Worm (Caenorhabditis elegans) whole organism, L4 larva: ENCODE results near the gene faah-1.

Experiments used
- F44E2.7 ChIP-seq: fragments of 200-800 bp; sonication (Bioruptor generic); IDR thresholded peaks from 2 replicates; pipeline ENCODE4 v2.1.2; 2022; ENCODE audit warnings: missing genetic modification characterization, missing compliant biosample characterization
- T20F7.1 ChIP-seq: fragments of 200-800 bp; sonication (Bioruptor generic); optimal IDR thresholded peaks from 2 replicates; lab custom pipeline; 2018; ENCODE audit warnings: mild to moderate bottlenecking, missing genetic modification characterization, missing compliant biosample characterization
- T26A8.4 ChIP-seq: fragments of 200-800 bp; sonication (Bioruptor generic); IDR thresholded peaks from 2 replicates; pipeline ENCODE4 v1.3.6; 2022; ENCODE audit warnings: missing genetic modification characterization, missing compliant biosample characterization
- arid-1 ChIP-seq: fragments of 200-800 bp; sonication (Bioruptor generic); conservative IDR thresholded peaks from 2 replicates; pipeline ENCODE4 v1.3.6; 2022; ENCODE audit warnings: missing genetic modification reagents, missing genetic modification characterization, missing compliant biosample characterization
- attf-4 ChIP-seq: sonication (generic microtip); optimal IDR thresholded peaks from 3 replicates; lab custom pipeline; 2017; ENCODE audit warnings: missing biosample characterization, missing genetic modification characterization
- ceh-20 ChIP-seq: fragments of 200-800 bp; sonication (Bioruptor generic); IDR thresholded peaks from 2 replicates; pipeline ENCODE4 v1.3.6; 2022; ENCODE audit warnings: missing genetic modification reagents, missing genetic modification characterization, missing compliant biosample characterization
- ceh-28 ChIP-seq: fragments of 150-350 bp; optimal IDR thresholded peaks from 2 replicates; lab custom pipeline; 2014; ENCODE audit warnings: missing biosample characterization, missing genetic modification reagents, missing genetic modification characterization
- ceh-32 ChIP-seq: sonication (generic microtip); optimal IDR thresholded peaks from 2 replicates; lab custom pipeline; 2016; ENCODE audit warnings: mild to moderate bottlenecking, missing genetic modification characterization, missing compliant biosample characterization; ENCODE audit not compliant: poor library complexity
- ctbp-1 ChIP-seq: fragments of 200-800 bp; sonication (Bioruptor generic); IDR thresholded peaks from 2 replicates; pipeline ENCODE4 v1.3.6; 2022; ENCODE audit warnings: missing genetic modification reagents, missing genetic modification characterization, missing compliant biosample characterization
- daf-16 ChIP-seq, 3 experiments: sonication (generic microtip); optimal IDR thresholded peaks; 2 replicates each; lab custom pipeline; 2016 to 2017; ENCODE audit warnings: missing genetic modification characterization in 3 of 3, missing genetic modification reagents in 3 of 3, mild to moderate bottlenecking in 2 of 3, missing compliant biosample characterization in 2 of 3, missing biosample characterization in 1 of 3, moderate library complexity in 1 of 3
- daf-19 ChIP-seq: fragments of 200-800 bp; sonication (Bioruptor generic); conservative IDR thresholded peaks from 2 replicates; pipeline ENCODE4 v1.3.6; 2022; ENCODE audit warnings: missing genetic modification characterization, missing compliant biosample characterization
- dmd-6 ChIP-seq: fragments of 200-800 bp; sonication (Bioruptor generic); IDR thresholded peaks from 2 replicates; pipeline ENCODE4 v1.3.6; 2022; ENCODE audit warnings: missing genetic modification reagents, missing genetic modification characterization, missing compliant biosample characterization
- dve-1 ChIP-seq: sonication (generic microtip); optimal IDR thresholded peaks from 2 replicates; lab custom pipeline; 2017; ENCODE audit warnings: antibody characterized with exemption, mild to moderate bottlenecking, missing genetic modification characterization, missing compliant biosample characterization; ENCODE audit not compliant: insufficient read depth
- hlh-11 ChIP-seq: fragments of 200-800 bp; sonication (Bioruptor generic); optimal IDR thresholded peaks from 2 replicates; lab custom pipeline; 2018; ENCODE audit warnings: mild to moderate bottlenecking, missing genetic modification characterization, missing compliant biosample characterization
- hlh-30 ChIP-seq: sonication (generic microtip); optimal IDR thresholded peaks from 2 replicates; lab custom pipeline; 2017; ENCODE audit warnings: antibody characterized with exemption, mild to moderate bottlenecking, missing genetic modification characterization, missing compliant biosample characterization; ENCODE audit not compliant: insufficient read depth
- hmg-1.1 ChIP-seq: fragments of 200-800 bp; sonication (Bioruptor generic); IDR thresholded peaks from 2 replicates; pipeline ENCODE4 v1.3.6; 2022; ENCODE audit warnings: missing genetic modification reagents, missing genetic modification characterization, missing compliant biosample characterization
- lim-7 ChIP-seq: fragments of 200-800 bp; sonication (Bioruptor generic); IDR thresholded peaks from 2 replicates; pipeline ENCODE4 v1.3.6; 2022; ENCODE audit warnings: missing genetic modification characterization, missing compliant biosample characterization
- lin-13 ChIP-seq: fragments of 150-350 bp; optimal IDR thresholded peaks from 2 replicates; lab custom pipeline; 2014; ENCODE audit warnings: missing biosample characterization, missing genetic modification reagents, missing genetic modification characterization
- lin-15B ChIP-seq: fragments of 150-350 bp; sonication (generic microtip); optimal IDR thresholded peaks from 3 replicates; lab custom pipeline; 2014; ENCODE audit warnings: missing biosample characterization, missing genetic modification characterization
- lin-38 ChIP-seq: fragments of 200-800 bp; sonication (Bioruptor generic); IDR thresholded peaks from 2 replicates; pipeline ENCODE4 v1.3.6; 2022; ENCODE audit warnings: missing genetic modification reagents, missing genetic modification characterization, missing compliant biosample characterization
- lin-39 ChIP-seq: fragments of 150-350 bp; optimal IDR thresholded peaks from 2 replicates; lab custom pipeline; 2014; ENCODE audit warnings: missing biosample characterization, missing genetic modification reagents, missing genetic modification characterization
- lsy-2 ChIP-seq, 2 experiments: fragments of 150-350 bp in 1 of 2; sonication (generic microtip) in 1 of 2; optimal IDR thresholded peaks; 2 replicates each; lab custom pipeline; 2014 to 2017; ENCODE audit warnings: missing biosample characterization in 2 of 2, missing genetic modification characterization in 2 of 2
- madf-5 ChIP-seq, 2 experiments: fragments of 200-800 bp; sonication (Bioruptor generic); IDR thresholded peaks; 2 replicates each; pipeline ENCODE4 v1.3.6; 2022; ENCODE audit warnings: missing compliant biosample characterization in 2 of 2, missing genetic modification characterization in 2 of 2
- madf-9 ChIP-seq: fragments of 200-800 bp; sonication (Bioruptor generic); conservative IDR thresholded peaks from 2 replicates; pipeline ENCODE4 v1.3.6; 2022; ENCODE audit warnings: missing genetic modification reagents, missing genetic modification characterization, missing compliant biosample characterization
- mep-1 ChIP-seq: fragments of 150-350 bp; sonication (generic microtip); optimal IDR thresholded peaks from 3 replicates; lab custom pipeline; 2014; ENCODE audit warnings: missing biosample characterization, missing genetic modification characterization
- mes-2 ChIP-seq: sonication (generic microtip); optimal IDR thresholded peaks from 2 replicates; lab custom pipeline; 2016; ENCODE audit warnings: missing genotype, mild to moderate bottlenecking, missing genetic modification characterization, missing compliant biosample characterization; ENCODE audit not compliant: poor library complexity, severe bottlenecking
- mxl-3 ChIP-seq: fragments of 200-800 bp; sonication (Bioruptor generic); optimal IDR thresholded peaks from 2 replicates; lab custom pipeline; 2018; ENCODE audit warnings: mild to moderate bottlenecking, missing genetic modification characterization, missing compliant biosample characterization
- nhr-11 ChIP-seq: fragments of 150-350 bp; optimal IDR thresholded peaks from 2 replicates; lab custom pipeline; 2014; ENCODE audit warnings: missing biosample characterization, missing genetic modification characterization
- nhr-111 ChIP-seq: fragments of 200-800 bp; sonication (Bioruptor generic); optimal IDR thresholded peaks from 2 replicates; lab custom pipeline; 2018; ENCODE audit warnings: mild to moderate bottlenecking, missing genetic modification characterization, missing compliant biosample characterization
- nhr-237 ChIP-seq: sonication (generic microtip); optimal IDR thresholded peaks from 2 replicates; lab custom pipeline; 2017; ENCODE audit warnings: missing biosample characterization, missing genetic modification characterization
- nhr-28 ChIP-seq: fragments of 150-350 bp; optimal IDR thresholded peaks from 2 replicates; lab custom pipeline; 2014; ENCODE audit warnings: missing biosample characterization, missing genetic modification characterization
- nhr-48 ChIP-seq: sonication (generic microtip); optimal IDR thresholded peaks from 2 replicates; lab custom pipeline; 2016; ENCODE audit warnings: mild to moderate bottlenecking, missing genetic modification characterization, missing compliant biosample characterization
- nhr-6 ChIP-seq: fragments of 150-350 bp; optimal IDR thresholded peaks from 2 replicates; lab custom pipeline; 2014; ENCODE audit warnings: missing biosample characterization, missing genetic modification characterization
- nhr-77 ChIP-seq: fragments of 150-350 bp; optimal IDR thresholded peaks from 2 replicates; lab custom pipeline; 2014; ENCODE audit warnings: missing biosample characterization, missing genetic modification characterization
- rbr-2 ChIP-seq: sonication (generic microtip); optimal IDR thresholded peaks from 2 replicates; lab custom pipeline; 2016; ENCODE audit warnings: missing genotype, missing genetic modification characterization, missing compliant biosample characterization
- unc-62 ChIP-seq, 3 experiments: fragments of 150-350 bp in 1 of 3; sonication (generic microtip); optimal IDR thresholded peaks in 2 of 3; peaks in 1 of 3; 1 replicate in 1 of 3; 2 replicates in 2 of 3; lab custom pipeline; 2014 to 2017; ENCODE audit warnings: missing biosample characterization in 3 of 3, missing genetic modification characterization in 3 of 3, missing genetic modification reagents in 3 of 3, missing genotype in 1 of 3
- zfp-2 ChIP-seq: sonication (generic microtip); optimal IDR thresholded peaks from 2 replicates; lab custom pipeline; 2016; ENCODE audit warnings: mild to moderate bottlenecking, missing genetic modification characterization, missing compliant biosample characterization
- zfp-3 ChIP-seq: fragments of 200-800 bp; sonication (Bioruptor generic); conservative IDR thresholded peaks from 2 replicates; pipeline ENCODE4 v1.3.6; 2022; ENCODE audit warnings: missing genetic modification reagents, missing genetic modification characterization, missing compliant biosample characterization
- ztf-7 ChIP-seq: fragments of 150-350 bp; optimal IDR thresholded peaks from 2 replicates; lab custom pipeline; 2014; ENCODE audit warnings: missing biosample characterization, missing genetic modification characterization

The faah-1 gene

ce11 chrIV:8159087-8159486 is at the start of gene faah-1:
Gene faah-1, plus strand, starts transcription at chrIV:8159387.
- TF ChIP-seq attf-4 (tag; lab: Kevin White, UChicago), result no peak
- TF ChIP-seq lin-13 (GFP tag; lab: Kevin White, UChicago), result no peak
- TF ChIP-seq lin-39 (tag; lab: Kevin White, UChicago), result no peak
- no peak for TF ChIP-seq F44E2.7 (GFP tag; lab: Robert Waterston, UW)
- TF ChIP-seq daf-19 (GFP tag; lab: Robert Waterston, UW), result no peak
- TF ChIP-seq lim-7 (GFP tag; lab: Robert Waterston, UW), result no peak
- TF ChIP-seq madf-5 (GFP tag; IDR thresholded peaks at IDR 0.05; lab: Robert Waterston, UW), result no peak
- TF ChIP-seq nhr-237 (tag; lab: Kevin White, UChicago), result no peak
- no peak for TF ChIP-seq ceh-32 (tag; lab: Kevin White, UChicago)
- no peak for TF ChIP-seq ceh-20 (GFP tag; lab: Robert Waterston, UW)
- no peak for TF ChIP-seq lin-15B (tag; lab: Kevin White, UChicago)
- no peak for TF ChIP-seq ztf-7 (tag; lab: Kevin White, UChicago)
- TF ChIP-seq zfp-2, result no peak
- no peak for TF ChIP-seq mes-2 (tag; lab: Kevin White, UChicago)
- TF ChIP-seq dmd-6 (GFP tag; lab: Robert Waterston, UW), result no peak
- TF ChIP-seq arid-1 (GFP tag; lab: Robert Waterston, UW), result no peak
- TF ChIP-seq zfp-3 (GFP tag; lab: Robert Waterston, UW), result no peak

- no peak for TF ChIP-seq nhr-11 (tag; lab: Kevin White, UChicago)
- peak; percentile 70 for TF ChIP-seq hlh-11 (tag; lab: Kevin White, UChicago)
- peak; percentile 3 for TF ChIP-seq nhr-77 (tag; lab: Kevin White, UChicago)
- TF ChIP-seq lin-38, result peak; percentile 23; the same call in 1 of the 2 replicates
- TF ChIP-seq T26A8.4 (GFP tag; lab: Robert Waterston, UW), result no peak
- TF ChIP-seq nhr-6, result peak; percentile 5
- TF ChIP-seq mes-2 (tag; lab: Kevin White, UChicago), result peak; percentile 59
- peak in 1 of 2 experiments; percentile 28 for TF ChIP-seq daf-16 (GFP tag; optimal IDR thresholded peaks at IDR 0.05; lab: Kevin White, UChicago)
- TF ChIP-seq daf-16 (tag; optimal IDR thresholded peaks at IDR 0.05; lab: Kevin White, UChicago), result peak; percentile 65
- no peak for TF ChIP-seq lin-39 (tag; lab: Kevin White, UChicago)
- TF ChIP-seq madf-9 (GFP tag; lab: Robert Waterston, UW), result 0 out of 2 replicates have a peak, but pooled peaks have one; percentile 8
- peak; percentile 65 for TF ChIP-seq mxl-3 (GFP tag; lab: Kevin White, UChicago)
- peak; percentile 45 for TF ChIP-seq nhr-48 (tag; lab: Kevin White, UChicago)
- 0 out of 2 replicates have a peak, but pooled peaks have one; percentile 4 for TF ChIP-seq arid-1 (GFP tag; lab: Robert Waterston, UW)
- TF ChIP-seq ceh-28 (tag; lab: Kevin White, UChicago), result no peak
- TF ChIP-seq T20F7.1 (GFP tag; lab: Kevin White, UChicago), result no peak
- no peak for TF ChIP-seq nhr-111 (GFP tag; lab: Kevin White, UChicago)
- TF ChIP-seq hlh-30 (tag; lab: Kevin White, UChicago), result peak; percentile 9
- peak; percentile 43 for TF ChIP-seq mep-1 (tag; lab: Kevin White, UChicago)
- peak; percentile 60; the same call in 1 of the 2 replicates for TF ChIP-seq hmg-1.1 (GFP tag; lab: Robert Waterston, UW)
- peak; percentile 53 for TF ChIP-seq nhr-28 (tag; lab: Kevin White, UChicago)
- peak; percentile 33; the same call in 1 of the 2 replicates for TF ChIP-seq ctbp-1 (GFP tag; lab: Robert Waterston, UW)
- TF ChIP-seq rbr-2 (tag; lab: Kevin White, UChicago), result peak; percentile 29
- TF ChIP-seq dve-1 (tag; lab: Kevin White, UChicago), result peak; percentile 34
- TF ChIP-seq nhr-237 (tag; lab: Kevin White, UChicago), result no peak
- peak in 1 of 2 experiments; percentile 45 for TF ChIP-seq lsy-2 (tag; optimal IDR thresholded peaks at IDR 0.05; lab: Kevin White, UChicago)
- peak in 1 of 2 experiments; percentile 66 for TF ChIP-seq unc-62 (GFP tag; optimal IDR thresholded peaks at IDR 0.05 in 1 of 2; lab: Kevin White, UChicago)
- TF ChIP-seq unc-62 (tag; optimal IDR thresholded peaks at IDR 0.05; lab: Kevin White, UChicago), result no peak
Measured at ce11 chrIV:8112187-8112586, 47.0 kb upstream of the faah-1 start, which contains the start of gene Y42H9AR.4. Gene Y42H9AR.4, minus strand, starts transcription at chrIV:8112218.
